Worm (Caenorhabditis elegans) whole organism, young adult: ENCODE measurements around the gene lev-8.

Experiments used
- B0019.2 ChIP-seq: fragments of 200-800 bp; sonication (Bioruptor generic); conservative IDR thresholded peaks from 2 replicates; pipeline ENCODE4 v1.3.6; 2022; ENCODE audit warnings: missing genetic modification reagents, missing genetic modification characterization, missing compliant biosample characterization
- C06A6.2 ChIP-seq: fragments of 200-800 bp; sonication (Bioruptor generic); conservative IDR thresholded peaks from 2 replicates; pipeline ENCODE4 v1.3.6; 2022; ENCODE audit warnings: missing genetic modification characterization, missing compliant biosample characterization
- C17E4.6 ChIP-seq: fragments of 200-800 bp; sonication (Bioruptor generic); IDR thresholded peaks from 2 replicates; pipeline ENCODE4 v1.3.6; 2022; ENCODE audit warnings: missing genetic modification reagents, missing genetic modification characterization, missing compliant biosample characterization
- F39B2.1 ChIP-seq: fragments of 200-800 bp; sonication (Bioruptor generic); IDR thresholded peaks from 2 replicates; pipeline ENCODE4 v1.3.6; 2022; ENCODE audit warnings: missing genetic modification reagents, missing genetic modification characterization, missing compliant biosample characterization
- F57C9.4 ChIP-seq: sonication (generic microtip); optimal IDR thresholded peaks from 2 replicates; lab custom pipeline; 2017; ENCODE audit warnings: mild to moderate bottlenecking, missing genetic modification characterization, missing compliant biosample characterization
- T26A5.8 ChIP-seq: sonication (generic microtip); optimal IDR thresholded peaks from 2 replicates; lab custom pipeline; 2016; ENCODE audit warnings: missing genetic modification characterization, missing compliant biosample characterization
- Y53F4B.3 ChIP-seq: fragments of 200-800 bp; sonication (Bioruptor generic); IDR thresholded peaks from 2 replicates; pipeline ENCODE4 v1.3.6; 2022; ENCODE audit warnings: missing genetic modification reagents, missing genetic modification characterization, missing compliant biosample characterization
- Y53G8AR.9 ChIP-seq: fragments of 200-800 bp; sonication (Bioruptor generic); conservative IDR thresholded peaks from 2 replicates; pipeline ENCODE4 v1.3.6; 2022; ENCODE audit warnings: missing genetic modification reagents, missing genetic modification characterization, missing compliant biosample characterization
- Y67H2A.10 ChIP-seq: fragments of 200-800 bp; sonication (Bioruptor generic); conservative IDR thresholded peaks from 2 replicates; pipeline ENCODE4 v1.3.6; 2022; ENCODE audit warnings: missing genetic modification reagents, missing genetic modification characterization, missing compliant biosample characterization
- ZK185.1 ChIP-seq: sonication (generic microtip); optimal IDR thresholded peaks from 2 replicates; lab custom pipeline; 2016; ENCODE audit warnings: mild to moderate bottlenecking, missing genetic modification characterization, missing compliant biosample characterization; ENCODE audit not compliant: poor library complexity, severe bottlenecking
- ama-1 ChIP-seq, 3 experiments: fragments of 150-350 bp in 1 of 3; sonication (generic microtip) in 2 of 3; optimal IDR thresholded peaks; 2 replicates each; lab custom pipeline; 2014 to 2018; ENCODE audit warnings: missing biosample characterization in 2 of 3, missing genetic modification characterization in 2 of 3, missing genetic modification reagents in 2 of 3
- aptf-2 ChIP-seq: fragments of 200-800 bp; sonication (Bioruptor generic); conservative IDR thresholded peaks from 2 replicates; pipeline ENCODE4 v1.3.6; 2022; ENCODE audit warnings: missing genetic modification reagents, missing genetic modification characterization, missing compliant biosample characterization
- atf-7 ChIP-seq: sonication (generic microtip); optimal IDR thresholded peaks from 2 replicates; lab custom pipeline; 2017; ENCODE audit warnings: mild to moderate bottlenecking, missing genetic modification characterization, missing compliant biosample characterization
- athp-1 ChIP-seq: sonication (generic microtip); optimal IDR thresholded peaks from 2 replicates; lab custom pipeline; 2017; ENCODE audit warnings: mild to moderate bottlenecking, missing genetic modification characterization, missing compliant biosample characterization
- ccch-3 ChIP-seq: fragments of 200-800 bp; sonication (Bioruptor generic); optimal IDR thresholded peaks from 2 replicates; lab custom pipeline; 2018; ENCODE audit warnings: mild to moderate bottlenecking, missing genetic modification characterization, missing compliant biosample characterization
- ceh-58 ChIP-seq: fragments of 200-800 bp; sonication (Bioruptor generic); IDR thresholded peaks from 2 replicates; pipeline ENCODE4 v1.3.6; 2022; ENCODE audit warnings: missing genetic modification characterization, missing compliant biosample characterization
- ceh-79 ChIP-seq: sonication (generic microtip); optimal IDR thresholded peaks from 2 replicates; lab custom pipeline; 2017; ENCODE audit warnings: mild to moderate bottlenecking, missing genetic modification characterization, missing compliant biosample characterization
- ceh-91 ChIP-seq: fragments of 200-800 bp; sonication (Bioruptor generic); IDR thresholded peaks from 2 replicates; pipeline ENCODE4 v1.3.6; 2022; ENCODE audit warnings: missing genetic modification reagents, missing genetic modification characterization, missing compliant biosample characterization
- chd-7 ChIP-seq: sonication (generic microtip); optimal IDR thresholded peaks from 2 replicates; lab custom pipeline; 2016; ENCODE audit warnings: mild to moderate bottlenecking, missing genetic modification characterization, moderate library complexity, missing compliant biosample characterization
- dpl-1 ChIP-seq: fragments of 150-350 bp; optimal IDR thresholded peaks from 2 replicates; lab custom pipeline; 2014; ENCODE audit warnings: missing biosample characterization, missing genetic modification reagents, missing genetic modification characterization
- egl-18 ChIP-seq: fragments of 200-800 bp; sonication (Bioruptor generic); IDR thresholded peaks from 2 replicates; pipeline ENCODE4 v1.3.6; 2022; ENCODE audit warnings: missing genetic modification reagents, missing genetic modification characterization, missing compliant biosample characterization
- ets-4 ChIP-seq: fragments of 200-800 bp; sonication (Bioruptor generic); optimal IDR thresholded peaks from 2 replicates; lab custom pipeline; 2018; ENCODE audit warnings: mild to moderate bottlenecking, missing genetic modification characterization, missing compliant biosample characterization
- fkh-3 ChIP-seq: sonication (generic microtip); optimal IDR thresholded peaks from 2 replicates; lab custom pipeline; 2016; ENCODE audit warnings: mild to moderate bottlenecking, missing genetic modification characterization, missing compliant biosample characterization
- him-1 ChIP-seq: sonication (generic microtip); optimal IDR thresholded peaks from 2 replicates; lab custom pipeline; 2016; ENCODE audit warnings: missing genotype, missing genetic modification reagents, missing genetic modification characterization, missing compliant biosample characterization
- hlh-12 ChIP-seq: sonication (generic microtip); optimal IDR thresholded peaks from 2 replicates; lab custom pipeline; 2016; ENCODE audit warnings: missing genetic modification characterization, missing compliant biosample characterization
- let-607 ChIP-seq, 2 experiments: fragments of 200-800 bp in 1 of 2; sonication (Bioruptor generic) in 1 of 2; sonication (generic microtip) in 1 of 2; optimal IDR thresholded peaks; 2 replicates each; lab custom pipeline; 2016 to 2018; ENCODE audit warnings: mild to moderate bottlenecking in 2 of 2, missing compliant biosample characterization in 2 of 2, missing genetic modification characterization in 2 of 2, moderate library complexity in 2 of 2, missing genotype in 1 of 2
- lin-54 ChIP-seq: fragments of 200-800 bp; sonication (Bioruptor generic); optimal IDR thresholded peaks from 2 replicates; lab custom pipeline; 2018; ENCODE audit warnings: mild to moderate bottlenecking, missing genetic modification characterization, missing compliant biosample characterization
- lsl-1 ChIP-seq: fragments of 200-800 bp; sonication (Bioruptor generic); optimal IDR thresholded peaks from 2 replicates; lab custom pipeline; 2018; ENCODE audit warnings: mild to moderate bottlenecking, missing genetic modification characterization, moderate library complexity, missing compliant biosample characterization
- lsy-27 ChIP-seq: sonication (generic microtip); optimal IDR thresholded peaks from 2 replicates; lab custom pipeline; 2017; ENCODE audit warnings: missing genetic modification characterization, mild to moderate bottlenecking, missing compliant biosample characterization, antibody characterized with exemption, missing genotype, borderline replicate concordance; ENCODE audit not compliant: insufficient read depth
- mcd-1 ChIP-seq: fragments of 200-800 bp; sonication (Bioruptor generic); IDR thresholded peaks from 2 replicates; pipeline ENCODE4 v1.3.6; 2022; ENCODE audit warnings: missing genetic modification reagents, missing genetic modification characterization, missing compliant biosample characterization
- mxl-1 ChIP-seq: sonication (generic microtip); optimal IDR thresholded peaks from 2 replicates; lab custom pipeline; 2016; ENCODE audit warnings: missing genetic modification characterization, missing compliant biosample characterization
- nfya-1 ChIP-seq: sonication (generic microtip); optimal IDR thresholded peaks from 2 replicates; lab custom pipeline; 2017; ENCODE audit warnings: antibody characterized with exemption, missing compliant biosample characterization, missing genetic modification characterization, borderline replicate concordance; ENCODE audit not compliant: insufficient read depth
- nhr-120 ChIP-seq: fragments of 200-800 bp; sonication (Bioruptor generic); IDR thresholded peaks from 2 replicates; pipeline ENCODE4 v1.3.6; 2022; ENCODE audit warnings: missing genetic modification characterization, missing compliant biosample characterization
- nhr-179 ChIP-seq: sonication (generic microtip); optimal IDR thresholded peaks from 2 replicates; lab custom pipeline; 2016; ENCODE audit warnings: mild to moderate bottlenecking, missing genetic modification characterization, missing compliant biosample characterization
- nhr-80 ChIP-seq: sonication (generic microtip); optimal IDR thresholded peaks from 2 replicates; lab custom pipeline; 2016; ENCODE audit warnings: missing genetic modification characterization, missing compliant biosample characterization
- nhr-90 ChIP-seq: sonication (generic microtip); optimal IDR thresholded peaks from 2 replicates; lab custom pipeline; 2016; ENCODE audit warnings: missing genotype, mild to moderate bottlenecking, missing genetic modification characterization, missing compliant biosample characterization
- rcor-1 ChIP-seq: fragments of 200-800 bp; sonication (Bioruptor generic); IDR thresholded peaks from 2 replicates; pipeline ENCODE4 v1.3.6; 2022; ENCODE audit warnings: missing genetic modification reagents, missing genetic modification characterization, missing compliant biosample characterization
- rpc-1 ChIP-seq, 2 experiments: fragments of 150-350 bp in 1 of 2; sonication (generic microtip) in 1 of 2; optimal IDR thresholded peaks; 2 replicates each; lab custom pipeline; 2014 to 2018; ENCODE audit warnings: missing biosample characterization in 1 of 2, missing genetic modification characterization in 1 of 2, missing genetic modification reagents in 1 of 2, missing genotype in 1 of 2
- sdz-38 ChIP-seq: sonication (generic microtip); optimal IDR thresholded peaks from 2 replicates; lab custom pipeline; 2016; ENCODE audit warnings: missing genotype, missing genetic modification characterization, missing compliant biosample characterization
- snpc-1.1 ChIP-seq: sonication (generic microtip); optimal IDR thresholded peaks from 2 replicates; lab custom pipeline; 2017; ENCODE audit warnings: missing genetic modification characterization, mild to moderate bottlenecking, missing compliant biosample characterization, antibody characterized with exemption, moderate library complexity, missing genotype, missing genetic modification reagents; ENCODE audit not compliant: insufficient read depth
- snpc-1.3 ChIP-seq: sonication (generic microtip); optimal IDR thresholded peaks from 2 replicates; lab custom pipeline; 2017; ENCODE audit warnings: missing genetic modification characterization, mild to moderate bottlenecking, missing compliant biosample characterization, antibody characterized with exemption, moderate library complexity, missing genotype, missing genetic modification reagents; ENCODE audit not compliant: insufficient read depth
- snpc-3.4 ChIP-seq: sonication (generic microtip); optimal IDR thresholded peaks from 2 replicates; lab custom pipeline; 2017; ENCODE audit warnings: missing genetic modification characterization, mild to moderate bottlenecking, missing compliant biosample characterization, antibody characterized with exemption, moderate library complexity, missing genotype, missing genetic modification reagents
- unc-130 ChIP-seq: sonication (generic microtip); optimal IDR thresholded peaks from 2 replicates; lab custom pipeline; 2016; ENCODE audit warnings: missing genetic modification reagents, missing genetic modification characterization, missing compliant biosample characterization
- zfh-2 ChIP-seq: fragments of 200-800 bp; sonication (Bioruptor generic); conservative IDR thresholded peaks from 2 replicates; pipeline ENCODE4 v1.3.6; 2022; ENCODE audit warnings: missing genetic modification reagents, missing genetic modification characterization, missing compliant biosample characterization
- ztf-18 ChIP-seq: sonication (generic microtip); optimal IDR thresholded peaks from 2 replicates; lab custom pipeline; 2016; ENCODE audit warnings: missing genotype, mild to moderate bottlenecking, missing genetic modification characterization, missing compliant biosample characterization
- ztf-22 ChIP-seq: fragments of 200-800 bp; sonication (Bioruptor generic); optimal IDR thresholded peaks from 2 replicates; lab custom pipeline; 2018; ENCODE audit warnings: mild to moderate bottlenecking, missing genetic modification characterization, moderate library complexity, missing compliant biosample characterization
- ztf-6 ChIP-seq: fragments of 200-800 bp; sonication (Bioruptor generic); IDR thresholded peaks from 2 replicates; pipeline ENCODE4 v1.3.6; 2022; ENCODE audit warnings: missing genetic modification reagents, missing genetic modification characterization, missing compliant biosample characterization

The lev-8 gene

DNA sequence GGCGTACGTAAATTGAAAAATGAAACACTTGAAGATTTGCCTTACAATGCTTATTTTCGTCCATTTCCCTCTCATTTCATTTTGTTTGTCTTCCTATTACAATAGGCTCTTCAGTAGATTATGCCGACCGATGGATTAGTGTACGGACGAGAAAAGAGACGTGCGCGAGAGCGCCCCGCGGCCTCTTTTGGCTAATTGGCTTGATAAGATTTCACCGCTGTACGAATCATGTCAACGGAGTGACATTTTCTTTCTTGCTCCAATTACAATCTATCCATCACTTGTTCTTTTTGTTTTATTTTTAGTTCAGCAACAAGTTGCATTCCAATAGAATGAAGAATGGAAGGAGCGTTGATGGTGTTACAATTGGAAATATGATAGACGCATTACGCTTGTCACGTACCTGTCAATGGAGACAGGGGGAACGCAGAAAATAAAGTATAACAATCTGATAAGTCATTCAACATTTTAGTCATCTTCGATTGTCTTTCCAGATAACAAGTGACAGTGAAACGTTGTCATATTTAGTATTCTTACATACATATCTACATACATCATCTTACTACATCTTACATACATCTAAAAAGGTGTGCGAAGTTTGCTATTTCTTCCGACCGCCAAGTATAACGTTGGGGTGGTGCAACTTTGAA is 47.5 kb downstream of the lev-8 start:
- no peak for TF ChIP-seq egl-18 (GFP tag; lab: Robert Waterston, UW)
- TF ChIP-seq ZK185.1 (tag; lab: Kevin White, UChicago): peak; percentile 8
- no peak for TF ChIP-seq snpc-1.3
- no peak for TF ChIP-seq lsy-27
- TF ChIP-seq ztf-6: no peak
- TF ChIP-seq ets-4 (GFP tag; lab: Kevin White, UChicago): peak; percentile 17
- TF ChIP-seq hlh-12 (tag; lab: Kevin White, UChicago): no peak
- no peak for TF ChIP-seq ama-1 (optimal IDR thresholded peaks at IDR 0.05; lab: Kevin White, UChicago)
- TF ChIP-seq ama-1 (GFP tag; optimal IDR thresholded peaks at IDR 0.05; lab: Kevin White, UChicago): no peak
- no peak for TF ChIP-seq lsl-1 (GFP tag; lab: Kevin White, UChicago)
- TF ChIP-seq rcor-1 (GFP tag; lab: Robert Waterston, UW): no peak
- TF ChIP-seq chd-7 (tag; lab: Kevin White, UChicago): no peak
- TF ChIP-seq rpc-1 (optimal IDR thresholded peaks at IDR 0.05; lab: Kevin White, UChicago): no peak
- no peak for TF ChIP-seq rpc-1 (tag; optimal IDR thresholded peaks at IDR 0.05; lab: Kevin White, UChicago)
- no peak for TF ChIP-seq dpl-1 (GFP tag; lab: Kevin White, UChicago)
- TF ChIP-seq Y67H2A.10: no peak
- TF ChIP-seq B0019.2: no peak
- no peak for TF ChIP-seq zfh-2 (GFP tag; lab: Robert Waterston, UW)
- TF ChIP-seq C06A6.2: no peak
- TF ChIP-seq nhr-179 (tag; lab: Kevin White, UChicago): no peak
- TF ChIP-seq nhr-120: no peak
- peak; percentile 18 for TF ChIP-seq ztf-22
- no peak for TF ChIP-seq snpc-1.1 (tag; lab: Kevin White, UChicago)
- no peak for TF ChIP-seq nhr-90 (tag; lab: Kevin White, UChicago)
- no peak for TF ChIP-seq athp-1 (tag; lab: Kevin White, UChicago)
- TF ChIP-seq let-607 (tag; optimal IDR thresholded peaks at IDR 0.05; lab: Kevin White, UChicago): peak; percentile 61 to 64
- no peak for TF ChIP-seq sdz-38 (tag; lab: Kevin White, UChicago)
- TF ChIP-seq F39B2.1 (GFP tag; lab: Robert Waterston, UW): no peak
- no peak for TF ChIP-seq ceh-79 (tag; lab: Kevin White, UChicago)
- no peak for TF ChIP-seq Y53F4B.3 (GFP tag; lab: Robert Waterston, UW)
- TF ChIP-seq ceh-91: no peak
- peak; percentile 76 for TF ChIP-seq nhr-80 (tag; lab: Kevin White, UChicago)
- no peak for TF ChIP-seq mxl-1
- no peak for TF ChIP-seq mcd-1
- TF ChIP-seq ztf-18 (tag; lab: Kevin White, UChicago): no peak
- 0 out of 2 replicates have a peak, but pooled peaks have one; percentile 21 for TF ChIP-seq Y53G8AR.9 (GFP tag; lab: Robert Waterston, UW)
- no peak for TF ChIP-seq atf-7 (tag; lab: Kevin White, UChicago)
- TF ChIP-seq unc-130 (GFP tag; lab: Kevin White, UChicago): no peak
- TF ChIP-seq F57C9.4 (tag; lab: Kevin White, UChicago): no peak
- TF ChIP-seq aptf-2 (GFP tag; lab: Robert Waterston, UW): no peak
- TF ChIP-seq ceh-58: no peak
- TF ChIP-seq T26A5.8 (tag; lab: Kevin White, UChicago): no peak
- TF ChIP-seq ccch-3 (GFP tag; lab: Kevin White, UChicago): no peak
- TF ChIP-seq snpc-3.4 (tag; lab: Kevin White, UChicago): no peak
- TF ChIP-seq fkh-3 (tag; lab: Kevin White, UChicago): no peak
- no peak for TF ChIP-seq nfya-1 (tag; lab: Kevin White, UChicago)
- TF ChIP-seq lin-54 (GFP tag; lab: Kevin White, UChicago): no peak
- TF ChIP-seq C17E4.6: no peak
- TF ChIP-seq him-1 (tag; lab: Kevin White, UChicago): no peak
